Fruit fly (Drosophila melanogaster) ovary, adult (tissue): Measurements from ENCODE around the gene CG4733.

Source experiments
- CG17801 ChIP-seq: fragments of 200-800 bp; optimal IDR thresholded peaks from 2 replicates; lab custom pipeline; 2019; ENCODE audit warnings: missing biosample characterization, mild to moderate bottlenecking, missing genetic modification characterization, moderate library complexity; ENCODE audit not compliant: partially characterized antibody

Gene CG4733

DNA sequence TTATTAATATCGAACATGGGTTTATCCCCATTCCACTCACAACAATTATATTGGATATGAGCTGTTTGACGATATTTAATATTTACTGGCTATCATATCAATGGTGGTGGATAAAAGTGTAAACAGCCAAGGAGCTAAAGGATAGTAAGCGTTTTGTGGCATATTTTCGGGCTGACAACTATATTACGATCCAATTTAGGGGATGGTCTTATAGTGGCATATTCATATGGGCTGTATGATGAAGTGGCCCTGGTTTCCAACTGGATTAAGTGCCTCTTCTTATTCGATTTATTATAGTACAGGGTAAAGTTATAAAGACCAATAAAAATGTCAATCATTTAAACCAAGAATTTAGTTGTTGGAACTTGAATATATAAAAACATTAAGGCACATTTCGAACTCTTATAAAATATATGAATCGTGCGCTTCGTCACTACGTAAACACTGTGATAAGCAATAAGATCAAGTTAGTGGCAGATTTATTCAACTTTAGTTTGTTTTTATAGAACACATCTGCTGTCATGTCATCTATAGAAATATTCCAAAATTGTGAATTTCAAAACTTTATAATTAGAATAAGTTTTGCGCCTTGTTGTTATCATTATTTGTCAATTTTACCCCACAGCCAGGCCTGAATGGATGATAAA lies 48.6 kb downstream of the CG4733 start:
- TF ChIP-seq CG17801 (GFP tag; lab: Kevin White, UChicago), result no peak

- TF ChIP-seq CG17801 (GFP tag; lab: Kevin White, UChicago), result no peak
Measured at dm6 chr3R:19942312-19942711, 51.8 kb downstream of the CG4733 start, which contains the start of gene CG46042. TSS of gene CG46042 (minus strand) at chr3R:19942412.

- no peak for TF ChIP-seq CG17801 (GFP tag; lab: Kevin White, UChicago)
Measured at dm6 chr3R:19948143-19948542, 57.7 kb downstream of the CG4733 start, which contains the start of gene CG4783. TSS of gene CG4783 (plus strand) at chr3R:19948443.
